Fruit fly (Drosophila melanogaster): ENCODE data around the gene CG9316.

The CG9316 gene

dm6 chr2L:20716077-20716476 is 10.3 kb downstream of the CG9316 start:
- TF ChIP-seq psq (optimal IDR thresholded peaks at IDR 0.05) (no peak), Sin3A (optimal IDR thresholded peaks at IDR 0.05) (no peak), Myc (optimal IDR thresholded peaks at IDR 0.05) (no peak), ttk (optimal IDR thresholded peaks at IDR 0.05) (no peak), insv (optimal IDR thresholded peaks at IDR 0.05) (no peak), h (optimal IDR thresholded peaks at IDR 0.05) (no peak)

dm6 chr2L:20714468-20715404 is 11.6 kb downstream of the CG9316 start, which contains the start of gene Hr38:
TSS of gene Hr38 (minus strand) at chr2L:20714588.
- TF ChIP-seq h (optimal IDR thresholded peaks at IDR 0.05) (no peak), ttk (optimal IDR thresholded peaks at IDR 0.05) (no peak), psq (optimal IDR thresholded peaks at IDR 0.05) (no peak), insv (optimal IDR thresholded peaks at IDR 0.05) (no peak), Sin3A (optimal IDR thresholded peaks at IDR 0.05) (no peak), Myc (optimal IDR thresholded peaks at IDR 0.05) (no peak)

dm6 chr2L:20705869-20706368 is 20.4 kb downstream of the CG9316 start:
- no peak for TF ChIP-seq ttk (optimal IDR thresholded peaks at IDR 0.05)

- TF ChIP-seq h (optimal IDR thresholded peaks at IDR 0.05) (no peak), psq (optimal IDR thresholded peaks at IDR 0.05) (no peak), Myc (optimal IDR thresholded peaks at IDR 0.05) (no peak)
Observed at dm6 chr2L:20704511-20705266, 21.7 kb downstream of the CG9316 start.

dm6 chr2L:20700534-20701239 is 25.7 kb downstream of the CG9316 start:
- TF ChIP-seq psq (optimal IDR thresholded peaks at IDR 0.05) (no peak), Myc (optimal IDR thresholded peaks at IDR 0.05) (no peak), Sin3A (optimal IDR thresholded peaks at IDR 0.05) (no peak), h (optimal IDR thresholded peaks at IDR 0.05) (no peak), ttk (optimal IDR thresholded peaks at IDR 0.05) (no peak), insv (optimal IDR thresholded peaks at IDR 0.05) (no peak)

dm6 chr2L:20695066-20695465 is 31.3 kb downstream of the CG9316 start:
- no peak for TF ChIP-seq insv (optimal IDR thresholded peaks at IDR 0.05)
- no peak for TF ChIP-seq Myc (optimal IDR thresholded peaks at IDR 0.05)
- no peak for TF ChIP-seq psq (optimal IDR thresholded peaks at IDR 0.05)
- no peak for TF ChIP-seq h (optimal IDR thresholded peaks at IDR 0.05)
- no peak for TF ChIP-seq ttk (optimal IDR thresholded peaks at IDR 0.05)
- no peak for TF ChIP-seq Sin3A (optimal IDR thresholded peaks at IDR 0.05)

dm6 chr2L:20690055-20690454 is 36.3 kb downstream of the CG9316 start:
- TF ChIP-seq h (optimal IDR thresholded peaks at IDR 0.05) (no peak), insv (optimal IDR thresholded peaks at IDR 0.05) (no peak), psq (optimal IDR thresholded peaks at IDR 0.05) (no peak), Myc (optimal IDR thresholded peaks at IDR 0.05) (no peak), ttk (optimal IDR thresholded peaks at IDR 0.05) (no peak), Sin3A (optimal IDR thresholded peaks at IDR 0.05) (no peak)

dm6 chr2L:20688722-20689121 is 37.6 kb downstream of the CG9316 start:
- no peak for TF ChIP-seq ttk (optimal IDR thresholded peaks at IDR 0.05)
- no peak for TF ChIP-seq psq (optimal IDR thresholded peaks at IDR 0.05)
- no peak for TF ChIP-seq insv (optimal IDR thresholded peaks at IDR 0.05)

dm6 chr2L:20682136-20682733 is 44.1 kb downstream of the CG9316 start, which contains the start of gene CG2617:
TSS of gene CG2617 (plus strand) at chr2L:20682368.
- TF ChIP-seq insv (optimal IDR thresholded peaks at IDR 0.05), result no peak
- no peak for TF ChIP-seq psq (optimal IDR thresholded peaks at IDR 0.05)
- TF ChIP-seq Myc (optimal IDR thresholded peaks at IDR 0.05), result no peak
- no peak for TF ChIP-seq Sin3A (optimal IDR thresholded peaks at IDR 0.05)
- no peak for TF ChIP-seq h (optimal IDR thresholded peaks at IDR 0.05)
- TF ChIP-seq ttk (optimal IDR thresholded peaks at IDR 0.05), result no peak

- no peak for TF ChIP-seq psq (optimal IDR thresholded peaks at IDR 0.05)
- no peak for TF ChIP-seq ttk (optimal IDR thresholded peaks at IDR 0.05)
- no peak for TF ChIP-seq Myc (optimal IDR thresholded peaks at IDR 0.05)
- no peak for TF ChIP-seq insv (optimal IDR thresholded peaks at IDR 0.05)
- TF ChIP-seq h (optimal IDR thresholded peaks at IDR 0.05), result no peak
- TF ChIP-seq Sin3A (optimal IDR thresholded peaks at IDR 0.05), result no peak
Observed at dm6 chr2L:20681648-20682098, 44.7 kb downstream of the CG9316 start, which contains the start of gene Cen. TSS of gene Cen (minus strand) at chr2L:20681846.

- TF ChIP-seq ttk (optimal IDR thresholded peaks at IDR 0.05) (no peak), Myc (optimal IDR thresholded peaks at IDR 0.05) (no peak), h (optimal IDR thresholded peaks at IDR 0.05) (no peak), psq (optimal IDR thresholded peaks at IDR 0.05) (no peak), insv (optimal IDR thresholded peaks at IDR 0.05) (no peak), Sin3A (optimal IDR thresholded peaks at IDR 0.05) (no peak)
Observed at dm6 chr2L:20675875-20676274, 50.5 kb downstream of the CG9316 start, which contains the start of the genes CG31678 and IKKepsilon. TSS of gene CG31678 (minus strand) at chr2L:20675941. TSS of gene IKKepsilon (plus strand) at chr2L:20676045.

All from Kc167 (cell line).